Worm (Caenorhabditis elegans): ENCODE results near the gene srw-54.

- no peak for TF ChIP-seq hlh-30 (tag; optimal IDR thresholded peaks at IDR 0.05; ENCODE audit: insufficient read depth)
- no peak for TF ChIP-seq rbr-2 (tag; optimal IDR thresholded peaks at IDR 0.05)
- no peak for TF ChIP-seq lin-39 (tag; optimal IDR thresholded peaks at IDR 0.05)
- no peak for TF ChIP-seq madf-9 (GFP tag; conservative IDR thresholded peaks at IDR 0.05)
- TF ChIP-seq Y48G9A.11 (GFP tag; IDR thresholded peaks at IDR 0.05), result no peak
- TF ChIP-seq mdl-1 (tag; optimal IDR thresholded peaks at IDR 0.05), result no peak
- TF ChIP-seq unc-39 (tag; optimal IDR thresholded peaks at IDR 0.05), result no peak
- TF ChIP-seq lsy-2 (tag; optimal IDR thresholded peaks at IDR 0.05), result no peak
- no peak for TF ChIP-seq aly-2 (tag; optimal IDR thresholded peaks at IDR 0.05)
- TF ChIP-seq ama-1 (optimal IDR thresholded peaks at IDR 0.05), result no peak
Measured at ce11 chrV:16604301-16604700, 6.8 kb upstream of the srw-54 start.

Measured in whole organism, L4 larva.